Worm (Caenorhabditis elegans) whole organism, young adult: ENCODE results near the gene ZC239.22.
"Not testable (repeated sequence)": the region's sequence is repeated elsewhere in the genome, so short reads cannot be mapped to it uniquely, and the experiment has no call there.

Source experiments
- B0019.2 ChIP-seq: fragments of 200-800 bp; sonication (Bioruptor generic); conservative IDR thresholded peaks from 2 replicates; pipeline ENCODE4 v1.3.6; 2022; ENCODE audit warnings: missing genetic modification reagents, missing genetic modification characterization, missing compliant biosample characterization
- B0035.1 ChIP-seq: sonication (generic microtip); optimal IDR thresholded peaks from 2 replicates; lab custom pipeline; 2016; ENCODE audit warnings: missing genetic modification characterization, mild to moderate bottlenecking, missing compliant biosample characterization, missing genotype, missing genetic modification reagents
- F55B11.4 ChIP-seq: sonication (generic microtip); optimal IDR thresholded peaks from 2 replicates; lab custom pipeline; 2016; ENCODE audit warnings: missing compliant biosample characterization, missing genetic modification characterization, borderline replicate concordance; ENCODE audit not compliant: insufficient read depth
- F57C9.4 ChIP-seq: sonication (generic microtip); optimal IDR thresholded peaks from 2 replicates; lab custom pipeline; 2017; ENCODE audit warnings: mild to moderate bottlenecking, missing genetic modification characterization, missing compliant biosample characterization
- Y53F4B.3 ChIP-seq: fragments of 200-800 bp; sonication (Bioruptor generic); IDR thresholded peaks from 2 replicates; pipeline ENCODE4 v1.3.6; 2022; ENCODE audit warnings: missing genetic modification reagents, missing genetic modification characterization, missing compliant biosample characterization
- atf-7 ChIP-seq: sonication (generic microtip); optimal IDR thresholded peaks from 2 replicates; lab custom pipeline; 2017; ENCODE audit warnings: mild to moderate bottlenecking, missing genetic modification characterization, missing compliant biosample characterization
- attf-3 ChIP-seq: fragments of 200-800 bp; sonication (Bioruptor generic); conservative IDR thresholded peaks from 2 replicates; pipeline ENCODE4 v1.3.6; 2022; ENCODE audit warnings: missing genetic modification reagents, missing genetic modification characterization, missing compliant biosample characterization
- ceh-100 ChIP-seq: fragments of 200-800 bp; sonication (Bioruptor generic); IDR thresholded peaks from 2 replicates; pipeline ENCODE4 v1.3.6; 2022; ENCODE audit warnings: missing genetic modification reagents, missing genetic modification characterization, missing compliant biosample characterization
- chd-7 ChIP-seq: sonication (generic microtip); optimal IDR thresholded peaks from 2 replicates; lab custom pipeline; 2016; ENCODE audit warnings: mild to moderate bottlenecking, missing genetic modification characterization, moderate library complexity, missing compliant biosample characterization
- dox-1 ChIP-seq: fragments of 200-800 bp; sonication (Bioruptor generic); IDR thresholded peaks from 2 replicates; pipeline ENCODE4 v1.3.6; 2022; ENCODE audit warnings: missing genetic modification reagents, missing genetic modification characterization, missing compliant biosample characterization
- egrh-3 ChIP-seq: fragments of 200-800 bp; sonication (Bioruptor generic); IDR thresholded peaks from 2 replicates; pipeline ENCODE4 v1.3.6; 2022; ENCODE audit warnings: missing genetic modification reagents, missing genetic modification characterization, missing compliant biosample characterization
- fkh-3 ChIP-seq: sonication (generic microtip); optimal IDR thresholded peaks from 2 replicates; lab custom pipeline; 2016; ENCODE audit warnings: mild to moderate bottlenecking, missing genetic modification characterization, missing compliant biosample characterization
- gei-17 ChIP-seq: fragments of 200-800 bp; sonication (Bioruptor generic); optimal IDR thresholded peaks from 2 replicates; lab custom pipeline; 2018; ENCODE audit warnings: mild to moderate bottlenecking, missing genetic modification characterization, missing compliant biosample characterization
- hmg-20 ChIP-seq: fragments of 200-800 bp; sonication (Bioruptor generic); IDR thresholded peaks from 2 replicates; pipeline ENCODE4 v1.3.6; 2022; ENCODE audit warnings: missing genetic modification reagents, missing genetic modification characterization, missing compliant biosample characterization
- lin-40 ChIP-seq: sonication (generic microtip); optimal IDR thresholded peaks from 2 replicates; lab custom pipeline; 2016; ENCODE audit warnings: missing genetic modification characterization, mild to moderate bottlenecking, missing compliant biosample characterization, missing genotype, missing genetic modification reagents
- madf-6 ChIP-seq: fragments of 200-800 bp; sonication (Bioruptor generic); IDR thresholded peaks from 2 replicates; pipeline ENCODE4 v1.3.6; 2022; ENCODE audit warnings: missing genetic modification reagents, missing genetic modification characterization, missing compliant biosample characterization
- mxl-1 ChIP-seq: sonication (generic microtip); optimal IDR thresholded peaks from 2 replicates; lab custom pipeline; 2016; ENCODE audit warnings: missing genetic modification characterization, missing compliant biosample characterization
- nfya-2 ChIP-seq: fragments of 200-800 bp; sonication (Bioruptor generic); IDR thresholded peaks from 2 replicates; pipeline ENCODE4 v1.3.6; 2022; ENCODE audit warnings: missing genetic modification reagents, missing genetic modification characterization, missing compliant biosample characterization
- rec-8 ChIP-seq, 2 experiments: sonication (generic microtip); optimal IDR thresholded peaks; 2 replicates each; lab custom pipeline; 2016; ENCODE audit warnings: mild to moderate bottlenecking in 2 of 2, missing genetic modification characterization in 2 of 2, missing genetic modification reagents in 2 of 2, missing genotype in 2 of 2, missing biosample characterization in 1 of 2, missing compliant biosample characterization in 1 of 2, moderate library complexity in 1 of 2
- repo-1 ChIP-seq: sonication (generic microtip); optimal IDR thresholded peaks from 2 replicates; lab custom pipeline; 2017; ENCODE audit warnings: mild to moderate bottlenecking, missing genetic modification characterization, missing compliant biosample characterization
- sea-2 ChIP-seq: fragments of 200-800 bp; sonication (Bioruptor generic); IDR thresholded peaks from 2 replicates; pipeline ENCODE4 v1.3.6; 2022; ENCODE audit warnings: missing genetic modification characterization, missing compliant biosample characterization
- snpc-4 ChIP-seq, 5 experiments: fragments of 150-350 bp in 1 of 5; sonication (generic microtip) in 4 of 5; optimal IDR thresholded peaks; 2 replicates each; lab custom pipeline; 2014 to 2018; ENCODE audit warnings: missing genetic modification characterization in 5 of 5, missing biosample characterization in 3 of 5, antibody characterized with exemption in 2 of 5, mild to moderate bottlenecking in 2 of 5, missing compliant biosample characterization in 2 of 5, missing genotype in 2 of 5, moderate library complexity in 2 of 5, missing genetic modification reagents in 1 of 5
- unc-130 ChIP-seq: sonication (generic microtip); optimal IDR thresholded peaks from 2 replicates; lab custom pipeline; 2016; ENCODE audit warnings: missing genetic modification reagents, missing genetic modification characterization, missing compliant biosample characterization
- unc-62 ChIP-seq: fragments of 150-350 bp; optimal IDR thresholded peaks from 2 replicates; lab custom pipeline; 2014; ENCODE audit warnings: missing biosample characterization, missing genetic modification reagents, missing genetic modification characterization
- zfh-2 ChIP-seq: fragments of 200-800 bp; sonication (Bioruptor generic); conservative IDR thresholded peaks from 2 replicates; pipeline ENCODE4 v1.3.6; 2022; ENCODE audit warnings: missing genetic modification reagents, missing genetic modification characterization, missing compliant biosample characterization
- ztf-18 ChIP-seq: sonication (generic microtip); optimal IDR thresholded peaks from 2 replicates; lab custom pipeline; 2016; ENCODE audit warnings: missing genotype, mild to moderate bottlenecking, missing genetic modification characterization, missing compliant biosample characterization
- ztf-28 ChIP-seq: fragments of 200-800 bp; sonication (Bioruptor generic); IDR thresholded peaks from 2 replicates; pipeline ENCODE4 v1.3.6; 2022; ENCODE audit warnings: missing genetic modification reagents, missing genetic modification characterization, missing compliant biosample characterization

Gene ZC239.22

ce11 chrII:3201242-3201641 lies 19.4 kb downstream of the ZC239.22 start, which contains the start of gene sri-48:
TSS of gene sri-48 (minus strand) at chrII:3201342.
- TF ChIP-seq dox-1 (GFP tag; lab: Robert Waterston, UW); nfya-2 (GFP tag; lab: Robert Waterston, UW); unc-62 (GFP tag; lab: Kevin White, UChicago): not testable (repeated sequence)

- no peak for TF ChIP-seq F55B11.4 (tag; lab: Kevin White, UChicago)
Measured at ce11 chrII:3198998-3199397, 21.6 kb downstream of the ZC239.22 start, which contains the start of gene sri-51. TSS of gene sri-51 (minus strand) at chrII:3199098.

- TF ChIP-seq attf-3 (GFP tag; lab: Robert Waterston, UW) (no peak), sea-2 (GFP tag; lab: Robert Waterston, UW) (no peak), fkh-3 (no peak), unc-130 (no peak), B0035.1 (tag; lab: Kevin White, UChicago) (no peak), madf-6 (no peak), chd-7 (no peak), lin-40 (no peak), ztf-28 (no peak), atf-7 (tag; lab: Kevin White, UChicago) (no peak), rec-8 (tag; optimal IDR thresholded peaks at IDR 0.05; lab: Kevin White, UChicago) (no peak), B0019.2 (GFP tag; lab: Robert Waterston, UW) (no peak), F57C9.4 (tag; lab: Kevin White, UChicago) (no peak), repo-1 (no peak), ceh-100 (GFP tag; lab: Robert Waterston, UW) (no peak)
Measured at ce11 chrII:3196966-3197365, 23.7 kb downstream of the ZC239.22 start, which contains the start of gene gcy-15. TSS of gene gcy-15 (minus strand) at chrII:3197066.

ce11 chrII:3195739-3196138 lies 24.9 kb downstream of the ZC239.22 start:
- no peak for TF ChIP-seq snpc-4 (GFP tag; optimal IDR thresholded peaks at IDR 0.05; lab: Kevin White, UChicago)
- peak in 1 of 4 experiments; percentile 68 for TF ChIP-seq snpc-4 (tag; optimal IDR thresholded peaks at IDR 0.05; lab: Kevin White, UChicago)
- no peak for TF ChIP-seq gei-17
- TF ChIP-seq zfh-2 (GFP tag; lab: Robert Waterston, UW): peak; percentile 69; the same call in 1 of the 2 replicates

ce11 chrII:3191544-3191943 lies 29.1 kb downstream of the ZC239.22 start, which contains the start of gene Y27F2A.9:
TSS of gene Y27F2A.9 (minus strand) at chrII:3191644.
- not testable (repeated sequence) for TF ChIP-seq ztf-18 (tag; lab: Kevin White, UChicago); ztf-28; gei-17

- TF ChIP-seq egrh-3, hmg-20, Y53F4B.3 (GFP tag; lab: Robert Waterston, UW): not testable (repeated sequence)
Measured at ce11 chrII:3189038-3189437, 31.6 kb downstream of the ZC239.22 start, which contains the start of gene Y27F2A.11. TSS of gene Y27F2A.11 (plus strand) at chrII:3189338.

ce11 chrII:3185848-3186247 lies 34.8 kb downstream of the ZC239.22 start:
- TF ChIP-seq mxl-1: no peak
- TF ChIP-seq zfh-2 (GFP tag; lab: Robert Waterston, UW): peak; percentile 67
- no peak for TF ChIP-seq atf-7 (tag; lab: Kevin White, UChicago)
